Fruit fly (Drosophila melanogaster) ovary, adult (tissue): Measurements from ENCODE around the gene CG2217.
A peak's percentile ranks its signal among the peaks of the same experiment; 100 is the strongest.

ENCODE experiments used
- CG17801 ChIP-seq: fragments of 200-800 bp; optimal IDR thresholded peaks from 2 replicates; lab custom pipeline; 2019; ENCODE audit warnings: missing biosample characterization, mild to moderate bottlenecking, missing genetic modification characterization, moderate library complexity; ENCODE audit not compliant: partially characterized antibody

The CG2217 gene

DNA sequence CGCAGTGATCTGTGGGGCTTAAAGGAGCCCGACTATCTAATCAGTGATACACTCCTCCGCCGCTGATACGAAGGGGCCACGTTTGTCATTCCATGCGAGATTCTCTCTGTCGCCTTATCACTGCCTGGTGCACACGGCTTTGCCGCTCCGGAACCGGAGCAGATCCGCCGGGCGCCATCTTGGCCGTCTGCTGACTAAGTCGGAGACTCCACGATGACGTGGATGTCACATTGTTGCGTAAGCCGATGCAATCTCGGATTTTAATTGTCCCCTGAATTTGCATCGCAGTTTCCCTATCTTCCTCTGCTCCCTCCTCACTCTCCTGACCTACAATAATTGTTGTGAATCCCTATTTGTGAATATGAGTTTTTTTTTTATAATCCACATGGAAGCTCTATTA is 31.7 kb downstream of the CG2217 start:
- TF ChIP-seq CG17801 (GFP tag; lab: Kevin White, UChicago) = no peak

dm6 chr3R:30390304-30390703 is 32.5 kb downstream of the CG2217 start:
- TF ChIP-seq CG17801 (GFP tag; lab: Kevin White, UChicago) = no peak

DNA sequence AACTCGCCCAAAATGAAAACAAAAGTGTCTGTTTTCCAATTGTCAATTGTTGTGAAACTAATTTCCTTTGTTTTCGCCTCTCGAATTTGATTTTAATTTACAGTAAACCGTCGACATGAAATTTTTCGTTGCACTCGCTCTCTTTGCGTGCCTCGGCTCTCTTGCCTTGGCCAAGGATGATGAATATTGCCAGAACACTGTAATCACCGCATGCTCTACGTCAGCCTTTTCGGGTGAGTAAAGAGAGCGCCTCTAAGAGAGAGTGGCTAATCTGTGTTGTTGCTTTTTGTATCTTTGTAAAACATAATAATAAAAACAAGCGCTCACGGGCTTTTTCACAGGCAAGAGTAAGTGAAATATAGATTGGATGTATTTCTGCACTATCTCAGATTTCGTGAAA is 33.7 kb downstream of the CG2217 start:
- TF ChIP-seq CG17801 (GFP tag; lab: Kevin White, UChicago) = no peak

dm6 chr3R:30388215-30388871 is 34.4 kb downstream of the CG2217 start:
- peak; percentile 25 for TF ChIP-seq CG17801 (GFP tag; lab: Kevin White, UChicago)

- TF ChIP-seq CG17801 (GFP tag; lab: Kevin White, UChicago) = no peak
These were observed 35.1 kb downstream of the CG2217 start, which contains the start of the genes Fer2LCH and Fer1HCH for dm6 chr3R:30387515-30388178. TSS of gene Fer2LCH (plus strand) at chr3R:30387804. TSS of gene Fer1HCH (minus strand) at chr3R:30388178.

DNA sequence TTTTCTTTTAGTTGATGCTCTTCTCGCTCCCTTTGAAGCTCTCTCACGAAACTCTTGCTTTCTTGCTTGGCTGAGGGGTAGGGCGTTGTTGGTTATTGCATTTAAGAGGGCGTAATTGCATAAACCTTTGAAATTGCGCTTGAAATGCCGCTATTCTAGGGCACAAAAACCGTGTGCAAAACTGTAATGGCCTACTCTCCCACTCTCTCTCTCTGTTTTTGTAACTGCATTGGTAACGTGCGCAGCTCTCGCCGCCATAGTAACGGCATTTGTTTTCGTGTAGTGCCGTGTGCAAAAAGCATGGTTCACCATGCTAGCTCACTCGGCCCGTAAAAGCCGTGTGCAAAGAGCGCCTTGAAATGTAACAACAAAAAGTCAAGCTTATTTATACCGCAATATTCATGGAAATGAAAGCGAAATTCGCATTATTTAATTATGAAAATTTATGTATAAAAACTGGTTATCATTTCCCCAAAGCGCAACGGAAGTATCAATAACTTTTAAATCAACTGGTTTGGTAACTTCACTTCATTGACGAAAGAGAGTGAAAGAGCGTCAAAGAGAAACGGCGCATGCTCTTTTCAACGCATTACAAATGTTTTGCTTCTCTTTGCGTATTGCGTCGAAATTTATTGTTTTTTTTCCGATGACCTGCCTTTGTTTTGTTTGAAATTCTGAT is 35.9 kb downstream of the CG2217 start:
- peak; percentile 52 for TF ChIP-seq CG17801 (GFP tag; lab: Kevin White, UChicago)

dm6 chr3R:30385531-30385930 is 37.2 kb downstream of the CG2217 start:
- no peak for TF ChIP-seq CG17801 (GFP tag; lab: Kevin White, UChicago)

dm6 chr3R:30383181-30383580 is 39.6 kb downstream of the CG2217 start:
- TF ChIP-seq CG17801 (GFP tag; lab: Kevin White, UChicago) = no peak
